Fruit fly (Drosophila melanogaster) S2 (cell line): Measurements from ENCODE around the gene Gyc88E.

Experiments
- CG8478 ChIP-seq: fragments of >200 bp; optimal IDR thresholded peaks from 2 replicates; lab custom pipeline; 2018
- CTCF ChIP-seq, 2 experiments: fragments of >200 bp; optimal IDR thresholded peaks; 2 replicates each; lab custom pipeline; 2018

- no peak for TF ChIP-seq CTCF (optimal IDR thresholded peaks at IDR 0.05; lab: Kevin White, UChicago)
- TF ChIP-seq CG8478, result no peak
Observed at dm6 chr3R:15206273-15206672, 56.1 kb downstream of the Gyc88E start, which contains the start of gene Spn88Ea.
